Worm (Caenorhabditis elegans) whole organism, L1 larva: ENCODE data around the gene pfd-2.
A peak's percentile ranks its signal among the peaks of the same experiment; 100 is the strongest.

ENCODE experiments used
- C04F5.9 ChIP-seq: sonication (generic microtip); optimal IDR thresholded peaks from 2 replicates; lab custom pipeline; 2016; ENCODE audit warnings: missing genetic modification characterization, missing compliant biosample characterization
- C16A3.4 ChIP-seq: fragments of 150-350 bp; optimal IDR thresholded peaks from 2 replicates; lab custom pipeline; 2014; ENCODE audit warnings: missing biosample characterization, missing genetic modification characterization
- blmp-1 ChIP-seq: fragments of 150-350 bp; optimal IDR thresholded peaks from 2 replicates; lab custom pipeline; 2014; ENCODE audit warnings: missing biosample characterization, missing genetic modification characterization
- ceh-63 ChIP-seq: fragments of 200-800 bp; sonication (Bioruptor generic); optimal IDR thresholded peaks from 2 replicates; lab custom pipeline; 2018; ENCODE audit warnings: mild to moderate bottlenecking, missing genetic modification characterization, missing compliant biosample characterization
- ceh-8 ChIP-seq: fragments of 200-800 bp; sonication (Bioruptor generic); optimal IDR thresholded peaks from 2 replicates; lab custom pipeline; 2018; ENCODE audit warnings: mild to moderate bottlenecking, missing genetic modification characterization, moderate library complexity, missing compliant biosample characterization
- ceh-88 ChIP-seq: fragments of 200-800 bp; sonication (Bioruptor generic); IDR thresholded peaks from 2 replicates; pipeline ENCODE4 v1.3.6; 2022; ENCODE audit warnings: missing genetic modification characterization, missing compliant biosample characterization
- ces-1 ChIP-seq: fragments of 150-350 bp; optimal IDR thresholded peaks from 2 replicates; lab custom pipeline; 2014; ENCODE audit warnings: missing biosample characterization, missing genetic modification reagents, missing genetic modification characterization
- dsc-1 ChIP-seq: sonication (generic microtip); optimal IDR thresholded peaks from 2 replicates; lab custom pipeline; 2016; ENCODE audit warnings: mild to moderate bottlenecking, missing genetic modification characterization, missing compliant biosample characterization
- efl-1 ChIP-seq, 4 experiments: fragments of 150-350 bp; optimal IDR thresholded peaks in 3 of 4; peaks in 1 of 4; 1 replicate in 1 of 4; 2 replicates in 3 of 4; lab custom pipeline; 2014; ENCODE audit warnings: missing biosample characterization in 2 of 4, missing genetic modification characterization in 2 of 4, missing genetic modification reagents in 2 of 4
- efl-3 ChIP-seq: fragments of 200-800 bp; sonication (Bioruptor generic); optimal IDR thresholded peaks from 2 replicates; lab custom pipeline; 2018; ENCODE audit warnings: mild to moderate bottlenecking, missing genetic modification characterization, missing compliant biosample characterization
- elt-2 ChIP-seq: sonication (generic microtip); optimal IDR thresholded peaks from 2 replicates; lab custom pipeline; 2016; ENCODE audit warnings: missing genetic modification characterization, mild to moderate bottlenecking, inconsistent platforms, missing compliant biosample characterization, missing genetic modification reagents
- fkh-10 ChIP-seq: sonication (generic microtip); optimal IDR thresholded peaks from 2 replicates; lab custom pipeline; 2017; ENCODE audit warnings: missing biosample characterization, missing genetic modification reagents, missing genetic modification characterization
- fos-1 ChIP-seq: fragments of 150-350 bp; optimal IDR thresholded peaks from 2 replicates; lab custom pipeline; 2014; ENCODE audit warnings: missing biosample characterization, missing genetic modification characterization
- grh-1 ChIP-seq: fragments of 200-800 bp; sonication (Bioruptor generic); IDR thresholded peaks from 2 replicates; pipeline ENCODE4 v1.3.6; 2022; ENCODE audit warnings: missing genetic modification reagents, missing genetic modification characterization, missing compliant biosample characterization
- hlh-17 ChIP-seq: fragments of 200-800 bp; sonication (Bioruptor generic); optimal IDR thresholded peaks from 2 replicates; lab custom pipeline; 2018; ENCODE audit warnings: missing genetic modification characterization, mild to moderate bottlenecking, missing compliant biosample characterization, moderate library complexity, borderline replicate concordance
- irx-1 ChIP-seq: sonication (generic microtip); optimal IDR thresholded peaks from 2 replicates; lab custom pipeline; 2016; ENCODE audit warnings: missing genetic modification characterization, missing compliant biosample characterization
- jun-1 ChIP-seq: fragments of 150-350 bp; optimal IDR thresholded peaks from 2 replicates; lab custom pipeline; 2014; ENCODE audit warnings: missing biosample characterization, missing genetic modification reagents, missing genetic modification characterization
- lin-14 ChIP-seq: fragments of 200-800 bp; sonication (Bioruptor generic); optimal IDR thresholded peaks from 2 replicates; lab custom pipeline; 2018; ENCODE audit warnings: mild to moderate bottlenecking, missing genetic modification characterization, moderate library complexity, missing compliant biosample characterization
- lin-39 ChIP-seq: fragments of 150-350 bp; optimal IDR thresholded peaks from 2 replicates; lab custom pipeline; 2014; ENCODE audit warnings: missing biosample characterization, missing genetic modification reagents, missing genetic modification characterization
- lsy-2 ChIP-seq, 2 experiments: fragments of 150-350 bp; optimal IDR thresholded peaks; 2 replicates each; lab custom pipeline; 2014; ENCODE audit warnings: missing biosample characterization in 2 of 2, missing genetic modification characterization in 2 of 2
- mep-1 ChIP-seq: fragments of 150-350 bp; optimal IDR thresholded peaks from 2 replicates; lab custom pipeline; 2014; ENCODE audit warnings: missing biosample characterization, missing genetic modification characterization
- nhr-20 ChIP-seq: sonication (generic microtip); optimal IDR thresholded peaks from 2 replicates; lab custom pipeline; 2016; ENCODE audit warnings: mild to moderate bottlenecking, missing genetic modification characterization, missing compliant biosample characterization
- nhr-76 ChIP-seq: sonication (generic microtip); optimal IDR thresholded peaks from 2 replicates; lab custom pipeline; 2017; ENCODE audit warnings: missing biosample characterization, missing genetic modification characterization
- nhr-77 ChIP-seq: fragments of 150-350 bp; optimal IDR thresholded peaks from 2 replicates; lab custom pipeline; 2014; ENCODE audit warnings: missing biosample characterization, missing genetic modification characterization
- nhr-85 ChIP-seq: sonication (generic microtip); peaks from one replicate; lab custom pipeline; 2016; ENCODE audit warnings: missing genetic modification characterization, inconsistent platforms, missing compliant biosample characterization
- nhr-90 ChIP-seq: sonication (generic microtip); optimal IDR thresholded peaks from 2 replicates; lab custom pipeline; 2016; ENCODE audit warnings: mild to moderate bottlenecking, missing genetic modification characterization, missing compliant biosample characterization; ENCODE audit not compliant: poor library complexity
- pax-3 ChIP-seq: fragments of 200-800 bp; sonication (Bioruptor generic); optimal IDR thresholded peaks from 2 replicates; lab custom pipeline; 2018; ENCODE audit warnings: mild to moderate bottlenecking, missing genetic modification characterization, moderate library complexity, missing compliant biosample characterization
- snpc-4 ChIP-seq: fragments of 150-350 bp; optimal IDR thresholded peaks from 2 replicates; lab custom pipeline; 2014; ENCODE audit warnings: missing biosample characterization, missing genetic modification characterization
- sup-37 ChIP-seq: fragments of 200-800 bp; sonication (Bioruptor generic); optimal IDR thresholded peaks from 2 replicates; lab custom pipeline; 2018; ENCODE audit warnings: mild to moderate bottlenecking, missing genetic modification characterization, missing compliant biosample characterization
- unc-86 ChIP-seq: sonication (generic microtip); optimal IDR thresholded peaks from 2 replicates; lab custom pipeline; 2016; ENCODE audit warnings: missing genetic modification characterization, missing compliant biosample characterization
- xbp-1 ChIP-seq: sonication (generic microtip); optimal IDR thresholded peaks from 2 replicates; lab custom pipeline; 2016; ENCODE audit warnings: missing genetic modification characterization, missing compliant biosample characterization
- zag-1 ChIP-seq: fragments of 150-350 bp; optimal IDR thresholded peaks from 2 replicates; lab custom pipeline; 2014; ENCODE audit warnings: missing biosample characterization, missing genetic modification characterization

Gene pfd-2

DNA sequence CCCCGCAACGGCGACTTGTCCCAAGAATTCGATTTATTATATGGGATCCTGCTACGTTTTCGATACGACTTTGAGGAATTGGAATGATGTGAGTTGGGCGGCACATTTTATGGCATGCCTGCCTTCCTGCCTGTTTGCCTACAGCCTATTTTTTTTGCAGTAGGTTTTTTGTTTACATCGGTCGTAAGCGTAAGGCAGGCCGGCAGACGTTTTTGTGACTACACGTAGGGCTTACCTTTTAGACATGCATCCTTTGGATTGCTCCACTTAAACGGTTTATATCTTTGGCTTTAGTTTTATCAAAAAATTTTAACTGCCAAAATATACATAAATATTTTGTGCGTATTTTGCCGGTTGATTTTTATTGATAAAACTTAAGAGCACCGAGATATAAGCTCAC lies 32.7 kb downstream of the pfd-2 start:
- TF ChIP-seq C04F5.9 (tag; lab: Kevin White, UChicago) (no peak), efl-1 (optimal IDR thresholded peaks at IDR 0.05; lab: Kevin White, UChicago) (no peak), efl-1 (GFP tag; optimal IDR thresholded peaks at IDR 0.05 in 1 of 2; lab: Kevin White, UChicago) (peak in 1 of 2 experiments; percentile 4)

DNA sequence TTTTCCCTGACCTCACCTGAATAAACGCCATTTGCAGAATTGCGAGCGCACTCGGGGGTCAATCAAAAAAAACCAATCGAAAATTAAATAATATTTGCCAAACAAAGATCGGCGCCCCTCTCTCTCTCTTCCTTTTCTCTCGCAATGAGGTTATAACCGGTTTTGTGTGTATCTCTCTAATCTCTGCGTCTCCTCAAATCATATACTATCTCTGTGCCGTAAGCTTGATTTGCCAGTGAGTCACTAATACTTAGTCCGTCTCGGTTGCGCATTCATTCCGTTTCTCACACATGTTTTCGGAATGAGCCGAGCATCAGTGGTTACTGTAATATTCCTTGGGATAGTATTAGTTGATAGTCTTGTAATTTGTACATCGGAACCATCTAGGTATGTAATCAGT lies 35.6 kb downstream of the pfd-2 start:
- TF ChIP-seq efl-1 (optimal IDR thresholded peaks at IDR 0.05; lab: Kevin White, UChicago) (no peak), efl-1 (GFP tag; optimal IDR thresholded peaks at IDR 0.05 in 1 of 2; lab: Kevin White, UChicago) (peak in 1 of 2 experiments; percentile 87), jun-1 (tag; lab: Kevin White, UChicago) (peak; percentile 4), lin-14 (peak; percentile 48), nhr-76 (tag; lab: Kevin White, UChicago) (no peak), nhr-20 (tag; lab: Kevin White, UChicago) (peak; percentile 1), ceh-63 (GFP tag; lab: Kevin White, UChicago) (no peak), grh-1 (GFP tag; lab: Robert Waterston, UW) (peak; percentile 96), snpc-4 (tag; lab: Kevin White, UChicago) (no peak), nhr-85 (tag; lab: Kevin White, UChicago) (peak; percentile 63), unc-86 (tag; lab: Kevin White, UChicago) (no peak)

- TF ChIP-seq C16A3.4 (tag; lab: Kevin White, UChicago) (no peak), fos-1 (tag; lab: Kevin White, UChicago) (no peak), lin-39 (tag; lab: Kevin White, UChicago) (no peak)
Observed at ce11 chrII:4367923-4368322, 41.4 kb downstream of the pfd-2 start, which contains the start of gene try-9. try-9 (plus strand) TSS chrII:4368223.

ce11 chrII:4369715-4370114 lies 43.2 kb downstream of the pfd-2 start:
- TF ChIP-seq unc-86 (tag; lab: Kevin White, UChicago) (no peak), xbp-1 (tag; lab: Kevin White, UChicago) (no peak), nhr-76 (tag; lab: Kevin White, UChicago) (no peak), ces-1 (GFP tag; lab: Kevin White, UChicago) (no peak), nhr-20 (tag; lab: Kevin White, UChicago) (no peak), pax-3 (no peak), blmp-1 (tag; lab: Kevin White, UChicago) (no peak), nhr-77 (tag; lab: Kevin White, UChicago) (no peak), efl-3 (no peak), zag-1 (tag; lab: Kevin White, UChicago) (no peak)
- TF ChIP-seq, all 84 proteins: peak for 0

DNA sequence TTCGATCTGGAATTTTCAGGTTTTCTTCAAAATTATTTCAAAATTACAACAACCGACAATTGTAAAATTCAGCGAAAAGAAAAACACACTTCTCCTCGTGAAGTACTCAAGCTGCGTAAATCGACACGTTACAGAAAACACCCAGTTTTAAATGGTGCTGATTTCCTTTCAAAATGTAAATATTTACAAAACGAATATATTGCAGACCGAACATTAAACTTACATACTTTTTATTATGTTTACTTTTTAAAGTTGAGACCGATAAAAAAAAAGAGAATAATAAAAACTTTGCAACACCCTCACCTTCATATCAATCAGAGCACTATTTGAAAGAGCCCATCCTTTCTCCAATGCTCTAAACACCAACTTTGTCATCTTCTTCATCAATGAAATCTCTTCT lies 44.3 kb downstream of the pfd-2 start:
- TF ChIP-seq efl-3 (no peak), nhr-77 (tag; lab: Kevin White, UChicago) (no peak), hlh-17 (GFP tag; lab: Kevin White, UChicago) (no peak), ceh-88 (GFP tag; lab: Robert Waterston, UW) (no peak), ceh-8 (no peak), C04F5.9 (tag; lab: Kevin White, UChicago) (no peak), nhr-76 (tag; lab: Kevin White, UChicago) (no peak), irx-1 (tag; lab: Kevin White, UChicago) (no peak), mep-1 (tag; lab: Kevin White, UChicago) (no peak), sup-37 (GFP tag; lab: Kevin White, UChicago) (no peak), fkh-10 (GFP tag; lab: Kevin White, UChicago) (no peak), blmp-1 (tag; lab: Kevin White, UChicago) (no peak), lsy-2 (tag; optimal IDR thresholded peaks at IDR 0.05; lab: Kevin White, UChicago) (no peak), lin-39 (tag; lab: Kevin White, UChicago) (no peak), nhr-90 (tag; lab: Kevin White, UChicago) (no peak), ces-1 (GFP tag; lab: Kevin White, UChicago) (no peak), elt-2 (tag; lab: Kevin White, UChicago) (no peak), dsc-1 (tag; lab: Kevin White, UChicago) (no peak)
- TF ChIP-seq, all 84 proteins: peak for 0
